Fruit fly (Drosophila melanogaster) whole organism, wandering third instar larva: ENCODE data around the gene CG4073.

Experiments
- Abd-B ChIP-seq: fragments of >200 bp; optimal IDR thresholded peaks from 2 replicates; lab custom pipeline; 2017; ENCODE audit warnings: missing biosample characterization, missing genetic modification characterization
- CG32264 ChIP-seq: fragments of 200-800 bp; sonication (Bioruptor generic); optimal IDR thresholded peaks from 2 replicates; lab custom pipeline; 2016; ENCODE audit warnings: missing biosample characterization, missing genetic modification characterization
- CG9705 ChIP-seq: fragments of 200-800 bp; sonication (Bioruptor generic); optimal IDR thresholded peaks from 2 replicates; lab custom pipeline; 2018; ENCODE audit warnings: missing biosample characterization, mild to moderate bottlenecking, missing genetic modification characterization
- GATAd ChIP-seq: sonication (Bioruptor generic); optimal IDR thresholded peaks from 2 replicates; lab custom pipeline; 2016; ENCODE audit warnings: missing biosample characterization, missing genetic modification characterization
- Hr78 ChIP-seq: fragments of >200 bp; optimal IDR thresholded peaks from 2 replicates; lab custom pipeline; 2017; ENCODE audit warnings: missing biosample characterization, missing genetic modification characterization
- Myc ChIP-seq: fragments of >200 bp; optimal IDR thresholded peaks from 2 replicates; lab custom pipeline; 2017
- OdsH ChIP-seq: fragments of 200-800 bp; sonication (Bioruptor generic); optimal IDR thresholded peaks from 2 replicates; lab custom pipeline; 2016; ENCODE audit warnings: missing biosample characterization, mild to moderate bottlenecking, missing genetic modification characterization
- br ChIP-seq: fragments of 200-800 bp; sonication (Bioruptor generic); optimal IDR thresholded peaks from 2 replicates; lab custom pipeline; 2016; ENCODE audit warnings: missing biosample characterization, missing genetic modification characterization
- dsf ChIP-seq: sonication (Bioruptor generic); optimal IDR thresholded peaks from 2 replicates; lab custom pipeline; 2016; ENCODE audit warnings: missing biosample characterization, missing genetic modification characterization, borderline replicate concordance
- jim ChIP-seq: fragments of 175-275, 200-325 bp; sonication (Bioruptor generic); optimal IDR thresholded peaks from 2 replicates; lab custom pipeline; 2016; ENCODE audit warnings: missing biosample characterization, mild to moderate bottlenecking, missing genetic modification characterization
- pan ChIP-seq: fragments of >200 bp; optimal IDR thresholded peaks from 2 replicates; lab custom pipeline; 2017
- sage ChIP-seq: fragments of 200-800 bp; sonication (Bioruptor generic); optimal IDR thresholded peaks from 2 replicates; lab custom pipeline; 2016; ENCODE audit warnings: missing biosample characterization, mild to moderate bottlenecking, missing genetic modification characterization
- usp ChIP-seq: fragments of >200 bp; optimal IDR thresholded peaks from 2 replicates; lab custom pipeline; 2017; ENCODE audit warnings: missing biosample characterization, missing genetic modification characterization

DNA sequence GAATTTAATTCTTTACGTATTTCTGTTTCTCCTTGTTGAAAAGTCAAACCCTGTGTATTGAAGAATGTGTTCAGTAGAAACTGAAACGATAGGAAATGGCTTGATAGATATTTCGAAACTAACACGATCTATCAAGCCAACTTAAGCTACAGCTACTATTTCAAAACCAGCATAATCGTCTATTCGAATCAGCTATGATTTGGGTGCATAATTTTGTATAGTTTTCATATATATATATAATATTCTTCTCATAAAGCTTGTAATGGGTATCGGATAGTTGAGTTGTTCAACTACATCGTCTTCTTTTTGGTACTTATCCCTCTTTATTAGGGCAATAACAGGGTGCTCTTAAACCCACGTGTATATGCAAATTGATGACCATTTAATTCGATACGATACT, 21.3 kb downstream of the CG4073 start, which contains the start of gene tomboy20:
- TF ChIP-seq dsf (no peak), usp (GFP tag; lab: Kevin White, UChicago) (no peak), jim (GFP tag; lab: Kevin White, UChicago) (no peak), OdsH (GFP tag; lab: Kevin White, UChicago) (no peak), Myc (lab: Kevin White, UChicago) (no peak), Abd-B (GFP tag; lab: Kevin White, UChicago) (no peak), Hr78 (no peak), pan (no peak), CG9705 (no peak), sage (GFP tag; lab: Kevin White, UChicago) (no peak), GATAd (no peak), CG32264 (no peak), br (GFP tag; lab: Kevin White, UChicago) (no peak)
